Worm (Caenorhabditis elegans) whole organism, L2 larva: ENCODE data around the gene rps-3.

ENCODE experiments used
- mab-5 ChIP-seq: fragments of 150-350 bp; optimal IDR thresholded peaks from 2 replicates; lab custom pipeline; 2014; ENCODE audit warnings: missing biosample characterization, missing genetic modification characterization
- unc-62 ChIP-seq: fragments of 150-350 bp; optimal IDR thresholded peaks from 2 replicates; lab custom pipeline; 2014; ENCODE audit warnings: missing biosample characterization, missing genetic modification reagents, missing genetic modification characterization

- no peak for TF ChIP-seq mab-5 (tag; lab: Kevin White, UChicago)
- TF ChIP-seq unc-62 (GFP tag; lab: Kevin White, UChicago) = no peak
Measured at ce11 chrIII:6177631-6178030, 29.0 kb upstream of the rps-3 start.
